Worm (Caenorhabditis elegans): ENCODE data around the gene fbxa-77.

The fbxa-77 gene

ce11 chrIII:1205421-1205820, 43.9 kb upstream of the fbxa-77 start:
- TF ChIP-seq lin-14 (GFP tag; optimal IDR thresholded peaks at IDR 0.05) (no peak), fkh-4 (tag; optimal IDR thresholded peaks at IDR 0.05; ENCODE audit: borderline replicate concordance) (no peak), C04F5.9 (tag; optimal IDR thresholded peaks at IDR 0.05) (no peak), unc-98 (GFP tag; IDR thresholded peaks at IDR 0.05) (no peak), zag-1 (tag; optimal IDR thresholded peaks at IDR 0.05) (no peak), blmp-1 (tag; optimal IDR thresholded peaks at IDR 0.05) (no peak), nhr-20 (tag; optimal IDR thresholded peaks at IDR 0.05) (no peak), pax-3 (tag; optimal IDR thresholded peaks at IDR 0.05) (no peak), ceh-63 (GFP tag; optimal IDR thresholded peaks at IDR 0.05) (no peak), lin-13 (GFP tag; optimal IDR thresholded peaks at IDR 0.05) (no peak), elt-3 (tag; optimal IDR thresholded peaks at IDR 0.05) (no peak), dsc-1 (tag; optimal IDR thresholded peaks at IDR 0.05) (no peak), ztf-11 (tag; optimal IDR thresholded peaks at IDR 0.05) (no peak), nhr-11 (tag; optimal IDR thresholded peaks at IDR 0.05) (no peak), aha-1 (tag; optimal IDR thresholded peaks at IDR 0.05) (no peak), hlh-17 (GFP tag; optimal IDR thresholded peaks at IDR 0.05; ENCODE audit: borderline replicate concordance) (no peak), mab-9 (GFP tag; IDR thresholded peaks at IDR 0.05) (no peak)

ce11 chrIII:1206331-1206730, 42.9 kb upstream of the fbxa-77 start:
- no peak for TF ChIP-seq nhr-77 (tag; optimal IDR thresholded peaks at IDR 0.05)
- no peak for TF ChIP-seq ztf-4 (tag; optimal IDR thresholded peaks at IDR 0.05)
- TF ChIP-seq pqm-1 (tag; optimal IDR thresholded peaks at IDR 0.05), result no peak
- TF ChIP-seq elt-3 (tag; optimal IDR thresholded peaks at IDR 0.05), result no peak
- no peak for TF ChIP-seq swsn-7 (tag; optimal IDR thresholded peaks at IDR 0.05)
- no peak for TF ChIP-seq egl-27 (tag; optimal IDR thresholded peaks at IDR 0.05)
- no peak for TF ChIP-seq ceh-63 (GFP tag; optimal IDR thresholded peaks at IDR 0.05)
- TF ChIP-seq fos-1 (tag; optimal IDR thresholded peaks at IDR 0.05), result no peak
- no peak for TF ChIP-seq ceh-82 (tag; optimal IDR thresholded peaks at IDR 0.05)
- no peak for TF ChIP-seq dpl-1 (GFP tag; optimal IDR thresholded peaks at IDR 0.05)
- no peak for TF ChIP-seq C34B4.2 (tag; optimal IDR thresholded peaks at IDR 0.05)
- TF ChIP-seq zag-1 (tag; optimal IDR thresholded peaks at IDR 0.05), result no peak
- TF ChIP-seq aly-2 (tag; optimal IDR thresholded peaks at IDR 0.05), result no peak
- no peak for TF ChIP-seq ama-1 (optimal IDR thresholded peaks at IDR 0.05)
- no peak for TF ChIP-seq sup-37 (GFP tag; optimal IDR thresholded peaks at IDR 0.05)
- no peak for TF ChIP-seq mef-2 (tag; optimal IDR thresholded peaks at IDR 0.05)
- no peak for TF ChIP-seq unc-62 (GFP tag; optimal IDR thresholded peaks at IDR 0.05)
- no peak for TF ChIP-seq fkh-4 (tag; optimal IDR thresholded peaks at IDR 0.05; ENCODE audit: borderline replicate concordance)
- no peak for TF ChIP-seq tlp-1 (tag; optimal IDR thresholded peaks at IDR 0.05)
- TF ChIP-seq nhr-237 (tag; optimal IDR thresholded peaks at IDR 0.05), result no peak

- TF ChIP-seq nhr-20 (tag; optimal IDR thresholded peaks at IDR 0.05), result no peak
These were observed 42.2 kb upstream of the fbxa-77 start for ce11 chrIII:1207027-1207426.

- TF ChIP-seq sox-4 (tag; optimal IDR thresholded peaks at IDR 0.05) (no peak), F16B12.6 (tag; optimal IDR thresholded peaks at IDR 0.05) (peak; percentile 62), unc-62 (GFP tag; optimal IDR thresholded peaks at IDR 0.05) (no peak), tbx-2 (tag; optimal IDR thresholded peaks at IDR 0.05) (no peak), blmp-1 (tag; optimal IDR thresholded peaks at IDR 0.05) (peak; percentile 30), C34B4.2 (tag; optimal IDR thresholded peaks at IDR 0.05) (no peak), mep-1 (tag; optimal IDR thresholded peaks at IDR 0.05) (peak; percentile 55), zag-1 (tag; optimal IDR thresholded peaks at IDR 0.05) (no peak), vab-15 (tag; optimal IDR thresholded peaks at IDR 0.05) (no peak), aly-2 (tag; optimal IDR thresholded peaks at IDR 0.05) (no peak), nhr-77 (tag; optimal IDR thresholded peaks at IDR 0.05) (no peak), lin-13 (GFP tag; optimal IDR thresholded peaks at IDR 0.05) (peak; percentile 8), grh-1 (GFP tag; IDR thresholded peaks at IDR 0.05) (no peak), fkh-10 (GFP tag; optimal IDR thresholded peaks at IDR 0.05) (no peak), nhr-84 (tag; optimal IDR thresholded peaks at IDR 0.05) (no peak), isw-1 (GFP tag; IDR thresholded peaks at IDR 0.05) (no peak), efl-1 (optimal IDR thresholded peaks at IDR 0.05) (peak; percentile 69 to 92), efl-1 (GFP tag; optimal IDR thresholded peaks at IDR 0.05 in 1 of 2) (peak; percentile 93 to 99), sptf-1 (tag; optimal IDR thresholded peaks at IDR 0.05) (no peak), hlh-4 (tag; optimal IDR thresholded peaks at IDR 0.05) (no peak), hlh-17 (GFP tag; optimal IDR thresholded peaks at IDR 0.05; ENCODE audit: borderline replicate concordance) (no peak), snu-23 (GFP tag; optimal IDR thresholded peaks at IDR 0.05) (peak; percentile 38), Y116A8C.19 (tag; optimal IDR thresholded peaks at IDR 0.05; ENCODE audit: borderline replicate concordance) (no peak), fkh-8 (tag; optimal IDR thresholded peaks at IDR 0.05) (no peak)
These were observed 41.4 kb upstream of the fbxa-77 start, which contains the start of gene orc-3 for ce11 chrIII:1207852-1208251. Gene orc-3, plus strand, starts transcription at chrIII:1208133.

Data from whole organism, L1 larva.